Fruit fly (Drosophila melanogaster) whole organism, prepupa: ENCODE data around the gene CG12231.

ENCODE experiments used
- CG10669 ChIP-seq: fragments of 200-800 bp; sonication (Bioruptor generic); optimal IDR thresholded peaks from 3 replicates; lab custom pipeline; 2018; ENCODE audit warnings: missing biosample characterization, mild to moderate bottlenecking, missing genetic modification characterization, moderate library complexity
- CG11902 ChIP-seq: fragments of 200-800 bp; sonication (Bioruptor generic); optimal IDR thresholded peaks from 3 replicates; lab custom pipeline; 2016; ENCODE audit warnings: missing biosample characterization, missing genetic modification characterization
- CG1621 ChIP-seq: fragments of 200-800 bp; sonication (Bioruptor generic); optimal IDR thresholded peaks from 3 replicates; lab custom pipeline; 2018; ENCODE audit warnings: missing biosample characterization, mild to moderate bottlenecking, missing genetic modification characterization
- CG3032 ChIP-seq: fragments of 200-800 bp; optimal IDR thresholded peaks from 2 replicates; lab custom pipeline; 2019; ENCODE audit warnings: missing biosample characterization, mild to moderate bottlenecking, missing genetic modification characterization, moderate library complexity
- CG32006 ChIP-seq: fragments of 200-800 bp; sonication (Bioruptor generic); optimal IDR thresholded peaks from 3 replicates; lab custom pipeline; 2017; ENCODE audit warnings: missing biosample characterization, mild to moderate bottlenecking, missing genetic modification characterization
- CG6276 ChIP-seq: fragments of 200-800 bp; sonication (Bioruptor generic); optimal IDR thresholded peaks from 2 replicates; lab custom pipeline; 2017; ENCODE audit warnings: missing biosample characterization, mild to moderate bottlenecking, missing genetic modification characterization
- CG6808 ChIP-seq: fragments of 200-800 bp; sonication (Bioruptor generic); optimal IDR thresholded peaks from 3 replicates; lab custom pipeline; 2017; ENCODE audit warnings: missing biosample characterization, missing genetic modification characterization, mild to moderate bottlenecking, moderate library complexity, missing genetic modification reagents
- CG6854 ChIP-seq: fragments of 200-800 bp; sonication (Bioruptor generic); optimal IDR thresholded peaks from 2 replicates; lab custom pipeline; 2017; ENCODE audit warnings: missing biosample characterization, mild to moderate bottlenecking, missing genetic modification characterization
- CG7368 ChIP-seq: fragments of 200-800 bp; sonication (Bioruptor generic); optimal IDR thresholded peaks from 3 replicates; lab custom pipeline; 2016; ENCODE audit warnings: missing biosample characterization, missing genetic modification characterization
- CG8319 ChIP-seq: fragments of 200-800 bp; sonication (Bioruptor generic); optimal IDR thresholded peaks from 3 replicates; lab custom pipeline; 2016; ENCODE audit warnings: missing biosample characterization, missing genetic modification characterization
- CG8632 ChIP-seq: fragments of 200-800 bp; sonication (Bioruptor generic); optimal IDR thresholded peaks from 3 replicates; lab custom pipeline; 2016; ENCODE audit warnings: missing biosample characterization, missing genetic modification characterization
- Eip75B ChIP-seq: fragments of 200-800 bp; sonication (Bioruptor generic); optimal IDR thresholded peaks from 3 replicates; lab custom pipeline; 2016; ENCODE audit warnings: missing biosample characterization, missing genetic modification characterization
- Eip78C ChIP-seq: fragments of 200-800 bp; sonication (Bioruptor generic); peaks from one replicate; lab custom pipeline; 2016; ENCODE audit warnings: missing biosample characterization, missing genetic modification characterization
- Ets21C ChIP-seq: fragments of 200-800 bp; sonication (Bioruptor generic); optimal IDR thresholded peaks from 3 replicates; lab custom pipeline; 2016; ENCODE audit warnings: missing biosample characterization, missing genetic modification characterization
- Hr38 ChIP-seq: sonication (Bioruptor generic); optimal IDR thresholded peaks from 2 replicates; lab custom pipeline; 2016; ENCODE audit warnings: missing biosample characterization, missing genetic modification characterization
- Hr39 ChIP-seq: fragments of 200-800 bp; sonication (Bioruptor generic); optimal IDR thresholded peaks from 2 replicates; lab custom pipeline; 2016; ENCODE audit warnings: missing biosample characterization, missing genetic modification characterization
- OdsH ChIP-seq: fragments of 200-800 bp; sonication (Bioruptor generic); optimal IDR thresholded peaks from 3 replicates; lab custom pipeline; 2016; ENCODE audit warnings: missing biosample characterization, missing genetic modification characterization
- Sox15 ChIP-seq: fragments of 200-800 bp; sonication (Bioruptor generic); optimal IDR thresholded peaks from 3 replicates; lab custom pipeline; 2016; ENCODE audit warnings: missing biosample characterization, missing genetic modification characterization
- achi ChIP-seq: fragments of 200-800 bp; sonication (Bioruptor generic); optimal IDR thresholded peaks from 3 replicates; lab custom pipeline; 2016; ENCODE audit warnings: missing biosample characterization, missing genetic modification characterization
- acj6 ChIP-seq: fragments of 200-800 bp; sonication (Bioruptor generic); optimal IDR thresholded peaks from 3 replicates; lab custom pipeline; 2016; ENCODE audit warnings: missing biosample characterization, missing genetic modification characterization
- cyc ChIP-seq: fragments of 200-800 bp; sonication (Bioruptor generic); optimal IDR thresholded peaks from 3 replicates; lab custom pipeline; 2016; ENCODE audit warnings: missing biosample characterization, missing genetic modification characterization
- dac ChIP-seq: fragments of 200-800 bp; sonication (Bioruptor generic); optimal IDR thresholded peaks from 2 replicates; lab custom pipeline; 2017; ENCODE audit warnings: missing biosample characterization, mild to moderate bottlenecking, missing genetic modification characterization
- esn ChIP-seq: fragments of 200-800 bp; sonication (Bioruptor generic); optimal IDR thresholded peaks from 2 replicates; lab custom pipeline; 2016; ENCODE audit warnings: missing biosample characterization, mild to moderate bottlenecking, missing genetic modification characterization, moderate library complexity
- fd59A ChIP-seq: fragments of 200-800 bp; sonication (Bioruptor generic); optimal IDR thresholded peaks from 2 replicates; lab custom pipeline; 2017; ENCODE audit warnings: missing biosample characterization, mild to moderate bottlenecking, missing genetic modification characterization, missing genetic modification reagents
- fkh ChIP-seq: fragments of 200-800 bp; sonication (Bioruptor generic); optimal IDR thresholded peaks from 3 replicates; lab custom pipeline; 2017; ENCODE audit warnings: missing biosample characterization, mild to moderate bottlenecking, missing genetic modification characterization, moderate library complexity
- lz ChIP-seq: fragments of 200-800 bp; sonication (Bioruptor generic); optimal IDR thresholded peaks from 3 replicates; lab custom pipeline; 2016; ENCODE audit warnings: missing biosample characterization, missing genetic modification characterization
- net ChIP-seq: fragments of 200-800 bp; sonication (Bioruptor generic); optimal IDR thresholded peaks from 3 replicates; lab custom pipeline; 2016; ENCODE audit warnings: missing biosample characterization, missing genetic modification characterization
- pdm3 ChIP-seq: fragments of 200-800 bp; sonication (Bioruptor generic); optimal IDR thresholded peaks from 3 replicates; lab custom pipeline; 2016; ENCODE audit warnings: missing biosample characterization, missing genetic modification characterization
- spab ChIP-seq: fragments of 200-800 bp; sonication (Bioruptor generic); optimal IDR thresholded peaks from 2 replicates; lab custom pipeline; 2017; ENCODE audit warnings: missing biosample characterization, mild to moderate bottlenecking, missing genetic modification characterization, missing genetic modification reagents
- ss ChIP-seq, 2 experiments: fragments of 200-800 bp; sonication (Bioruptor generic); optimal IDR thresholded peaks; 2 replicates in 1 of 2; 3 replicates in 1 of 2; lab custom pipeline; 2017 to 2018; ENCODE audit warnings: mild to moderate bottlenecking in 2 of 2, missing biosample characterization in 2 of 2, missing genetic modification characterization in 2 of 2, moderate library complexity in 1 of 2
- vri ChIP-seq: fragments of 200-800 bp; sonication (Bioruptor generic); optimal IDR thresholded peaks from 3 replicates; lab custom pipeline; 2016; ENCODE audit warnings: missing biosample characterization, mild to moderate bottlenecking, missing genetic modification characterization

CG12231 gene

dm6 chrX:19531642-19532041 lies at the start of gene CG12231:
TSS of gene CG12231 (minus strand) at chrX:19531742.
- TF ChIP-seq CG3032 (tag; lab: Kevin White, UChicago) (no peak), CG1621 (tag; lab: Kevin White, UChicago) (no peak), OdsH (GFP tag; lab: Kevin White, UChicago) (no peak), dac (GFP tag; lab: Kevin White, UChicago) (no peak), acj6 (no peak), spab (no peak), vri (no peak), CG6808 (no peak), CG6854 (GFP tag; lab: Kevin White, UChicago) (no peak), lz (GFP tag; lab: Kevin White, UChicago) (no peak), CG8319 (GFP tag; lab: Kevin White, UChicago) (no peak)

- TF ChIP-seq CG8632 (GFP tag; lab: Kevin White, UChicago) = no peak
- TF ChIP-seq Hr38 (GFP tag; lab: Kevin White, UChicago) = no peak
- peak; percentile 65 for TF ChIP-seq Eip78C (GFP tag; lab: Kevin White, UChicago)
- TF ChIP-seq pdm3 (GFP tag; lab: Kevin White, UChicago) = no peak
- no peak for TF ChIP-seq CG32006 (GFP tag; lab: Kevin White, UChicago)
- TF ChIP-seq Hr39 (GFP tag; lab: Kevin White, UChicago) = peak; percentile 1
- TF ChIP-seq Eip75B (GFP tag; lab: Kevin White, UChicago) = no peak
- no peak for TF ChIP-seq CG6808
- TF ChIP-seq CG1621 (tag; lab: Kevin White, UChicago) = peak; percentile 32
Measured at dm6 chrX:19579648-19580301, 48.2 kb upstream of the CG12231 start, which contains the start of gene Tao. TSS of gene Tao (minus strand) at chrX:19579800.

- TF ChIP-seq OdsH (GFP tag; lab: Kevin White, UChicago) (no peak), Eip78C (GFP tag; lab: Kevin White, UChicago) (peak; percentile 77), Sox15 (GFP tag; lab: Kevin White, UChicago) (no peak), dac (GFP tag; lab: Kevin White, UChicago) (no peak), CG6276 (no peak), achi (no peak), net (GFP tag; lab: Kevin White, UChicago) (no peak), CG7368 (GFP tag; lab: Kevin White, UChicago) (no peak), CG11902 (no peak), vri (no peak), Hr39 (GFP tag; lab: Kevin White, UChicago) (no peak), ss (GFP tag; optimal IDR thresholded peaks at IDR 0.05; lab: Kevin White, UChicago) (peak in 1 of 2 experiments; percentile 29), CG10669 (GFP tag; lab: Kevin White, UChicago) (no peak)
- TF ChIP-seq, all 60 proteins: peak for 2
Measured at dm6 chrX:19578908-19579647, 47.5 kb upstream of the CG12231 start.

dm6 chrX:19577940-19578632 lies 46.5 kb upstream of the CG12231 start:
- TF ChIP-seq spab = no peak
- no peak for TF ChIP-seq fkh (GFP tag; lab: Kevin White, UChicago)
- no peak for TF ChIP-seq fd59A (GFP tag; lab: Kevin White, UChicago)
- TF ChIP-seq cyc (GFP tag; lab: Kevin White, UChicago) = peak; percentile 14
- peak; percentile 10 for TF ChIP-seq esn (GFP tag; lab: Kevin White, UChicago)
- no peak for TF ChIP-seq Ets21C
